Worm (Caenorhabditis elegans) whole organism, L3 larva: ENCODE measurements around the gene epic-2.

Source experiments
- ceh-82 ChIP-seq: fragments of 150-350 bp; optimal IDR thresholded peaks from 2 replicates; lab custom pipeline; 2014; ENCODE audit warnings: missing biosample characterization, missing genetic modification characterization
- fkh-10 ChIP-seq: sonication (generic microtip); optimal IDR thresholded peaks from 2 replicates; lab custom pipeline; 2017; ENCODE audit warnings: missing biosample characterization, missing genetic modification reagents, missing genetic modification characterization
- lin-39 ChIP-seq: fragments of 150-350 bp; optimal IDR thresholded peaks from 2 replicates; lab custom pipeline; 2018; ENCODE audit warnings: missing biosample characterization, missing genetic modification reagents, missing genetic modification characterization
- nhr-25 ChIP-seq: sonication (generic microtip); optimal IDR thresholded peaks from 2 replicates; lab custom pipeline; 2017; ENCODE audit warnings: missing biosample characterization, missing genetic modification characterization
- nhr-76 ChIP-seq: fragments of 150-350 bp; sonication (generic microtip); optimal IDR thresholded peaks from 5 replicates; lab custom pipeline; 2014; ENCODE audit warnings: missing biosample characterization, missing genetic modification characterization
- skn-1 ChIP-seq: fragments of 150-350 bp; optimal IDR thresholded peaks from 2 replicates; lab custom pipeline; 2014; ENCODE audit warnings: missing biosample characterization, missing genetic modification characterization
- unc-62 ChIP-seq: fragments of 150-350 bp; sonication (generic microtip); optimal IDR thresholded peaks from 4 replicates; lab custom pipeline; 2014; ENCODE audit warnings: missing biosample characterization, missing genetic modification reagents, missing genetic modification characterization

- TF ChIP-seq nhr-25 (tag; lab: Kevin White, UChicago), result no peak
- no peak for TF ChIP-seq nhr-76
- no peak for TF ChIP-seq unc-62
- no peak for TF ChIP-seq skn-1
- no peak for TF ChIP-seq lin-39 (tag; lab: Kevin White, UChicago)
- no peak for TF ChIP-seq fkh-10
- no peak for TF ChIP-seq ceh-82
Measured at ce11 chrIV:1727538-1728072, 7.0 kb downstream of the epic-2 start.
